Worm (Caenorhabditis elegans): ENCODE measurements around the gene Y66D12A.8.

Gene Y66D12A.8

DNA sequence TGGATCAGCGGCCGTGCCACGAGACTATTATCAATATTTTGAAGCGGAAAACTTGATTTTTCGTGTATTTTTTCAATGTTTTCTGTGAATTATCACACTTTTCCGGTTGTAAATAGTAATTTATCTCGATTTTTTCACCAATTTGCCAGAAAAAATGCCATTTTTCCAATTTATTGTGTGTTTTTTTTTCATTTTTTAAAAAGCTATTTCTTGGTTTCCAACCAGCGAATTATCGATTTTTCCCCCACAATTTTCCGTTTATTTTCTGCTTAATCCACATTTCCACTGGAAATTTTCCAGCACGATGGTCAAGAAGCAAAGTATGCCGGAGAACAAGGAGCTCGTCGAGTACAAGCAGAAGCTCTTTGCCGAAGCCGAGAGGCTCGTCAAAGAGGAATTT lies 6.2 kb upstream of the Y66D12A.8 start, which contains the start of gene psme-3:
psme-3 (plus strand) TSS at position 301 of the 400 bp plus-strand sequence.
- TF ChIP-seq him-1 (tag; optimal IDR thresholded peaks at IDR 0.05) = no peak
- no peak for TF ChIP-seq W03F9.2 (tag; optimal IDR thresholded peaks at IDR 0.05)
- TF ChIP-seq dao-5 (tag; optimal IDR thresholded peaks at IDR 0.05) = no peak

DNA sequence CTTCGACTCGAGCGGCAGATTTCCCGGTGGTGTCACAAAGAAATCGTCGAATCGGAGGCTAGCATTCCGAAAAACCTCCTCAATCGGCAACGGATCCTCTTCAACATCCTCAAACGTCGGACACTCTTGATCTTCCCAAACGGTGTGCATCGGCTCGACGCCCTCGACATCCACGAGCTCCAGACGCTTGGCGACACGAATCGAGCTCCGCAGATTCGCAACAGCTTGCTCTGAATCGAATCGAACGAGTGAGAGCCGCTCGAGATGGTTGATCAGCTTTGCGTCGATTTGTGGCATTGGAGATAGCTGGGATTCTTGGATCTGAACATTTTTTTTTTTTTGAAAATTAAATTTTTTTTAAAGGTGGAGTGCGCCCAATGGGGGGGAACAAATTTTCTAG lies 5.4 kb downstream of the Y66D12A.8 start:
- no peak for TF ChIP-seq dao-5 (tag; optimal IDR thresholded peaks at IDR 0.05)
- no peak for TF ChIP-seq him-1 (tag; optimal IDR thresholded peaks at IDR 0.05)
- no peak for TF ChIP-seq W03F9.2 (tag; optimal IDR thresholded peaks at IDR 0.05)

- TF ChIP-seq him-1 (tag; optimal IDR thresholded peaks at IDR 0.05) (no peak), dao-5 (tag; optimal IDR thresholded peaks at IDR 0.05) (no peak), W03F9.2 (tag; optimal IDR thresholded peaks at IDR 0.05) (no peak)
Observed at ce11 chrIII:11580428-11580885, 6.4 kb downstream of the Y66D12A.8 start, which contains the start of gene Y66D12A.7. TSS of gene Y66D12A.7 (minus strand) at chrIII:11580478.

ce11 chrIII:11581372-11581771 lies 7.4 kb downstream of the Y66D12A.8 start, which contains the start of the genes Y66D12A.6 and ceh-92:
TSS of gene Y66D12A.6 (minus strand) at chrIII:11581402.
TSS of gene ceh-92 (plus strand) at chrIII:11581600.
- TF ChIP-seq W03F9.2 (tag; optimal IDR thresholded peaks at IDR 0.05) (no peak), him-1 (tag; optimal IDR thresholded peaks at IDR 0.05) (no peak), dao-5 (tag; optimal IDR thresholded peaks at IDR 0.05) (no peak)

- TF ChIP-seq dao-5 (tag; optimal IDR thresholded peaks at IDR 0.05) (no peak), W03F9.2 (tag; optimal IDR thresholded peaks at IDR 0.05) (no peak), him-1 (tag; optimal IDR thresholded peaks at IDR 0.05) (no peak)
Observed at ce11 chrIII:11582569-11582968, 8.5 kb downstream of the Y66D12A.8 start.

DNA sequence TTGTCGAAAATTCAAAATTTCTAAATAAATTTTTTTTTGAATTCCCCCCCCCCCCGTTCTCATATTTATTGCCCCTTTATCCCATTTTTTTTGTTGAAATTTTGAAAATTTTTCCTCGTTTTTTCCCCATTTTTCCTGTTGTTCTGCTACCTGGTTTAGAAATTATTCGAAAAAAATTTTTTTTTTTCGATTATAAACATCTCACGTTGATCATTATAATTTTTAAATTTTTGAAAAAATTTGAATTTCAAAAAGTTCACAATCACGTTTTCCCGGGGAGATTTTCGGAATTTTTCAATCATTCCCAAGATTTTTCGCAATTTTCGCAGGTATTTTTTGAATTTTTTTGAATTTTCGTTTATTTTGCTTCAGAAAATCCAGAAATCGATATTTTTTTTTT lies 14.9 kb downstream of the Y66D12A.8 start, which contains the start of gene Y66D12A.3:
Y66D12A.3 (plus strand) TSS at position 301 of the 400 bp plus-strand sequence.
- no peak for TF ChIP-seq him-1 (tag; optimal IDR thresholded peaks at IDR 0.05)
- TF ChIP-seq W03F9.2 (tag; optimal IDR thresholded peaks at IDR 0.05) = no peak
- TF ChIP-seq dao-5 (tag; optimal IDR thresholded peaks at IDR 0.05) = no peak

ce11 chrIII:11589311-11589710 lies 15.3 kb downstream of the Y66D12A.8 start:
- TF ChIP-seq him-1 (tag; optimal IDR thresholded peaks at IDR 0.05) (no peak), W03F9.2 (tag; optimal IDR thresholded peaks at IDR 0.05) (no peak), dao-5 (tag; optimal IDR thresholded peaks at IDR 0.05) (no peak)

ce11 chrIII:11590255-11590654 lies 16.2 kb downstream of the Y66D12A.8 start:
- no peak for TF ChIP-seq dao-5 (tag; optimal IDR thresholded peaks at IDR 0.05)
- no peak for TF ChIP-seq W03F9.2 (tag; optimal IDR thresholded peaks at IDR 0.05)
- no peak for TF ChIP-seq him-1 (tag; optimal IDR thresholded peaks at IDR 0.05)

DNA sequence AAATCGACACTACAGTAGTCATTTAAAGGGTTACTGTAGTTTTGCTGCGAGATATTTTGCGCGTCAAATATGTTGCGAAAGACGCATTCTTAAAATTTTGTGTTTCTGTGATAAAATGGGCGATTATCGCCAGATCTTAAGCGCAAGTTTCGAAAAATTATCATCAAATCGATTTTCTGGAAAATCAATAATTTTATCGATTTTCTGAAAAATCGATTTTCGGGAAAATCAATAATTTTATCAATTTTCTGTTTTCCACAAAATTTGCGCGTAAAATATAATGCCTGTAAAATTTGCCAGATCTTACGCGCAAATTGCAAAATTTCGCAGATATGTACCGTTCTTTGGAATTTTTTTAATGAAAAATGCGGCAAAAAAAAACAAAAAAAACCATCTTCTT lies 18.1 kb downstream of the Y66D12A.8 start:
- TF ChIP-seq dao-5 (tag; optimal IDR thresholded peaks at IDR 0.05) = no peak
- TF ChIP-seq W03F9.2 (tag; optimal IDR thresholded peaks at IDR 0.05) = no peak
- TF ChIP-seq him-1 (tag; optimal IDR thresholded peaks at IDR 0.05) = no peak

DNA sequence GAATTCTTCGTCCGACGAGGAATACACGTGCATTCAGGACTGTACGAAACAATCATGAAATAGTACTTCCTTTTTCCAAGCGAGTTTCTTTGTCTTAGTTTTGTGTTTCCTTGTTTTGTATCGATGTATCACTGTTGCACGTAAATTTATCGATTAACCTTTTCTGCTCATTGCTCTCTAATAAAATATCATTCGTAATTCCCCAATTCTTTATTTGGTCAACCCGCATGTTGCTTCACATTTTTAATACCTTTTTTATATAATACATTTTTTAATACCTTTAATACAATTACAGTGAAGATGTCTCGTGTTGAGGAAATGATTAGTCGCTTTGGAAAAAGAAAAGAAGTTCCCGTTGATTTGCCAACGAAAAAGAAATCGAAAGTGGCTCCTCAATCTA lies 33.8 kb downstream of the Y66D12A.8 start, which contains the start of gene Y66D12A.1:
Y66D12A.1 (plus strand) TSS at position 301 of the 400 bp plus-strand sequence.
- TF ChIP-seq dao-5 (tag; optimal IDR thresholded peaks at IDR 0.05) (no peak), W03F9.2 (tag; optimal IDR thresholded peaks at IDR 0.05) (no peak), him-1 (tag; optimal IDR thresholded peaks at IDR 0.05) (no peak)

DNA sequence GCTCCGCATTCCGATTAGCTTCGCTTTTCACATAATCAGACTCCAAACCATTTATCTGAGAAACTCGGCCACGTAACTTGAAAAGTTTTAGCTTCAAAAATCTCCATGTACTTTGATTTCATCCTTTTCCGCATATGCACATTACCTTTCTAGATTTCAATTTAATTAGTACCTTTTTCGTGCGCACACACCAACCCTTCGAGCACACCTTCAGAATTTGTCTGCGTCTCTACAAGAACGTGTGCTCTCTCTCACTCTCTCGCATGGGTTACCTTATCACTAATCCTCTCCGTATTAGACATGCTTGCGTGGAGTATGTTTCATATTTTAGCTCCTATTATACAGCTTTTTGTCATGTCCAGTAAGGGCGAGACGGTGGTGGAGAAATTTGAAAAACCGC lies 35.5 kb downstream of the Y66D12A.8 start, which contains the start of gene Y66D12A.30:
Y66D12A.30 (plus strand) TSS at position 301 of the 400 bp plus-strand sequence.
- TF ChIP-seq him-1 (tag; optimal IDR thresholded peaks at IDR 0.05) = no peak
- no peak for TF ChIP-seq dao-5 (tag; optimal IDR thresholded peaks at IDR 0.05)
- TF ChIP-seq W03F9.2 (tag; optimal IDR thresholded peaks at IDR 0.05) = no peak

ce11 chrIII:11611618-11612247 lies 37.7 kb downstream of the Y66D12A.8 start:
- TF ChIP-seq dao-5 (tag; optimal IDR thresholded peaks at IDR 0.05) (no peak), W03F9.2 (tag; optimal IDR thresholded peaks at IDR 0.05) (no peak), him-1 (tag; optimal IDR thresholded peaks at IDR 0.05) (no peak)

DNA sequence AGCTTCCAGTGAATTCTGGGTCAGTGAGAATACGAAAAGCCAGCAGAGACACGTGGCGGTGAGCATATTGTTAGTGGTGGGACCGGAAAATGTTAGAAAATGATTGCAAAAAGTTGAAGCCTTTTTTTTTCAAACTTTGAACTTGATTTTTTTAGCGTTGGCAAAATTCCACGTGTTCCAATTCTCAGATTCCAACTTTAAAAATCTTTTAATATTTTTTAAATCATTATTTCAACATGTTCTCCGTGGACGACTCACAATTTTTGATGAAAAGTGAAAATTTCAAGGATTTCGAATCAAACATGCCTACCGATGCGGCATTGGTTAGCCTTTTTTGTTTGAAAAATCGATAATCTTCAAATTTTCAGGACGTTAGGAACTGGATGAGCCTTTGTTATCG lies 38.4 kb downstream of the Y66D12A.8 start, which contains the start of the genes Y66A7A.9 and Y66A7A.4:
Y66A7A.9 (minus strand) TSS at position 101 of the 400 bp plus-strand sequence.
Y66A7A.4 (plus strand) TSS at position 237 of the 400 bp plus-strand sequence.
- no peak for TF ChIP-seq him-1 (tag; optimal IDR thresholded peaks at IDR 0.05)
- no peak for TF ChIP-seq dao-5 (tag; optimal IDR thresholded peaks at IDR 0.05)
- no peak for TF ChIP-seq W03F9.2 (tag; optimal IDR thresholded peaks at IDR 0.05)

DNA sequence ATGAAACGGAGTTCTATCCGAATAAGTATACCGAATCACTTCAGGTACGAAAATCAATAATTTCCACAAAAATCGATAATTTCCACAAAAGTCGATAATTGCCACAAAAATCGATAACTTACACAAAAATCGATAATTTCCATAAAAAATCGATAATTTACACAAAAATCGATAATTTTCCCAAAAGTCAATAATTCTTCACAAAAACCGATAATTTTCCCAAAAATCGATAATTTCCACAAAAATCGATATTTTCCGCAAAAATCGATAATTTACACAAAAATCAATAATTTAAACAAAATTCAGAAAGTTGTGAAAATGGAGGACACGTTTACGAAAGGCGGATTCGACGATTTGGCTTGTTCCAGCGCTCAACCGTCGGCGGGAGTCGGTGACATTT lies 40.9 kb downstream of the Y66D12A.8 start:
- TF ChIP-seq him-1 (tag; optimal IDR thresholded peaks at IDR 0.05) (no peak), dao-5 (tag; optimal IDR thresholded peaks at IDR 0.05) (no peak), W03F9.2 (tag; optimal IDR thresholded peaks at IDR 0.05) (no peak)

Measured in whole organism, L4/young adult.